Worm (Caenorhabditis elegans): ENCODE measurements around the gene F46B6.12.

DNA sequence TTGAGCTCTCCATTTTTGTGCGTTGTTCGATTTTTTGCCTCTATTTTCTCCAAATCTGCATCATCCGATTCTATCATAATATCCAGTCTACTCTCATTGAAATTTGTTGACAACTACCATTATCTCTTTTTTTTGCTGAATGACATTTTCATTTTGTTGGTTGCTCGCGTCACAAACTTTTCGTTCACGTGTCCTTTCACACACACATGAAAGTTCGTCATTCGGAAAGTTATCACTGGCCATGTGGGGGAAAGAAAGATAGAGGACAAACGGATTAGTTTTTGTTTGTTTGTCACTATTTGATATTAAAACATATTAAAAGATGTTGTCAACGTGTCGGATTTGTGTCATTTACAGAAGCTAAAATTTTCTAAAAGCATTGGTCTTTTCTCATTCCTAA is 19.4 kb upstream of the F46B6.12 start:
- no peak for TF ChIP-seq zag-1 (tag; optimal IDR thresholded peaks at IDR 0.05)
- no peak for TF ChIP-seq nhr-23 (tag; optimal IDR thresholded peaks at IDR 0.05)
- no peak for TF ChIP-seq unc-39 (tag; optimal IDR thresholded peaks at IDR 0.05)
- TF ChIP-seq jun-1 (tag; optimal IDR thresholded peaks at IDR 0.05) = no peak
- no peak for TF ChIP-seq skn-1 (tag; optimal IDR thresholded peaks at IDR 0.05)
- TF ChIP-seq ztf-11 (tag; optimal IDR thresholded peaks at IDR 0.05) = no peak
- TF ChIP-seq egl-27 (tag; optimal IDR thresholded peaks at IDR 0.05) = no peak
- TF ChIP-seq fkh-10 (GFP tag; optimal IDR thresholded peaks at IDR 0.05) = no peak
- no peak for TF ChIP-seq aly-2 (tag; optimal IDR thresholded peaks at IDR 0.05)
- no peak for TF ChIP-seq nhr-76 (tag; optimal IDR thresholded peaks at IDR 0.05)
- TF ChIP-seq unc-62 (GFP tag; optimal IDR thresholded peaks at IDR 0.05) = no peak
- TF ChIP-seq snpc-4 (tag; optimal IDR thresholded peaks at IDR 0.05) = no peak

Measured in whole organism, L3 larva.